Worm (Caenorhabditis elegans) whole organism, dauer: ENCODE data around the gene F35D11.4.

ENCODE experiments used
- unc-62 ChIP-seq: sonication (generic microtip); optimal IDR thresholded peaks from 2 replicates; lab custom pipeline; 2017; ENCODE audit warnings: missing biosample characterization, missing genetic modification reagents, missing genetic modification characterization

F35D11.4 gene

DNA sequence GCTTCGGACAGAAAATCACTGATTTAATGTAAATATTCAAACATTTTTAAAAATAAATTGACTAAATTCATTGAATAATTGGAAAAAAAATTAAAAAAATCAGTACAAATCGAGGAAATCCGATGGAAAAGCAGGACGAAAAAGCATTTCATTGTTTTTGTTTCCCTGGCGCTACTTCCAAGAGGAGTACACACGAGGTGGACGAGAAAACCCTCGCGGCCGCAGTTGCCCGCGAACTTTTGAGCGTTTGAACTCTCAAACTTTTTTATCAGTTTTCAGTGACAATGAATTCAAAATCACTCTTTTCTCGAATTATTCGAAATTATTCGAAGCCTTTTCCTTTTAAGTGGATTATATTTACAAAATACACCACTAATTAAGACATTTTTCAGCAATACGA, at the start of gene F35D11.4:
TSS of gene F35D11.4 (plus strand) at position 393 of the 400 bp plus-strand sequence.
- TF ChIP-seq unc-62 (GFP tag; lab: Kevin White, UChicago): no peak

DNA sequence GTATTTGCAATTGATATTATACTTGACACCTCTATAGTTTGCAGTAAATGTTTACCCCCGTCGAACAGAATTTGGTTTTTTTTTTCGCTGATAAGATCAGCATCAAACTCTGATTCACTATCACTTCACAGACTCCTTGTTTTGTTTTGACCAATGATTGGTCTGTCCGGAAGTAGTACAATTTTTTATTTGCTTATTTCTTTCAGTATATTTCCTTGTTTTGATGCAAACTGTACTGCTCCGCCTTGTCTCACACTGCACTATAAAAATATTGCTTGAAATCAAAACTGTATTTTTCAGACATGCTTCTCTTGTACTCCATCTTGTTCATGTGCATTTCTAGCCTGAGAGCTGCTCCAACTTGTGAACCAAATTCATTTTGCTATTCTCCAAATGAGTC, 45.7 kb upstream of the F35D11.4 start, which contains the start of gene M03A1.3:
TSS of gene M03A1.3 (plus strand) at position 301 of the 400 bp plus-strand sequence.
- TF ChIP-seq unc-62 (GFP tag; lab: Kevin White, UChicago): no peak

DNA sequence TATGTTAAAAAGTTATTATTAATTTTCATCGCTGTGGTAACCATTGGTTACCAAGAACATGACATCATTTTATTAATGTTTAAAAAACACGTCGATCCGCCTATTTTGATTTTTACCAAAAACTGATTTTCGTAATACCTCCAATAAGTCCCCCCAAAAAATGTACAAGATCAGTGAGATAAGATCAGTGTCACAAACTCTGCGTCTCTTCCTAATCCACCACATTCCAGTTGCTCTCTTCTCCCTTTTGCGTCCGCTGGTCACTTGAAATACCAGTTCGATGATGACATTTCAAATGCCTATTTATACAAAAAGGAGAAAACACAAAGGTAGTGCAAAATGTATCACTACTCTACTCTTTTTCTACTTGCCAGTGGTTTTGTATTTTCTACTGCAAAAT, 43.2 kb upstream of the F35D11.4 start, which contains the start of gene M03A1.8:
TSS of gene M03A1.8 (plus strand) at position 269 of the 400 bp plus-strand sequence.
- TF ChIP-seq unc-62 (GFP tag; lab: Kevin White, UChicago): no peak

DNA sequence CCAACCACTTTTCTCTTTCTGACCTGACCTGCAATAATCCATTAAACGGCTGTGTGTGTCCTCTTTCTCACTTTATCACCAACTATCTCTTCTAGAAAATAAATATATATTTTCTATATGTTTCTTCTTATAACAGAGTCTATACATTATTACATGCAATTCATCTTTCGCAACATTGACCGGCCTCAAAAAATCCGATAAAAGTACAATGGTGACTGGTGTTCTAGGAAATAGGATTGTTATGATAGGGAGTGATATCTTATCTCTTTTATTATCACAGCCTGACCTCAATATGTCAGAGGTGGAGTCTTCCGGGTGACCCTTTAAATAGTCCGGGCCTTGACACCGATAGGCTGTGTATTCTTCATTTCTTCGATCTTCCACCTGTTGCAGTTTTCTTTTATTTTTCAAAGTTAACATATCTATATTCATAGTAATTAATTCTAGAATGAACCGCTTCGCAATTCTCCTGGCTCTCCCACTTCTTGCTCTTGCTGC, 40.7 kb upstream of the F35D11.4 start, which contains the start of gene dao-2:
TSS of gene dao-2 (plus strand) at position 448 of the 498 bp plus-strand sequence.
- TF ChIP-seq unc-62 (GFP tag; lab: Kevin White, UChicago): no peak

DNA sequence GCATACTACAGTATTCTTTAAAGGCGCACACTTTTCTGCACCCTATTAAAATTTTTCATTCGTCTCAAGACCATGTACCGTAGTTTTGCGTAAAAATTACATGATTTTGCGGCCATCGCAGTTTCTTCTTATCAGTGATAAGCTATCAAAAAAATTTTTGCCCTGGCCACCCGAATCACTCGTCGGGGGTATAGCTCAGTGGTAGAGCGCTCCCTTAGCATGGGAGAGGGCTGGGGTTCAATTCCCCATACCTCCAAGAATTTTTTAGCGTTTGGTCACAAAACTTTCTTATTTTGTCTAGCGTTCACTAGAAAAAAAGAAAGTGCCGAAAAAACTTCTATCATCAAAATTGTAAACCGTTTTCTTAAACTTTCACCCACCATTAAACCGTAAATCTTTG, 38.0 kb upstream of the F35D11.4 start:
- no peak for TF ChIP-seq unc-62 (GFP tag; lab: Kevin White, UChicago)

DNA sequence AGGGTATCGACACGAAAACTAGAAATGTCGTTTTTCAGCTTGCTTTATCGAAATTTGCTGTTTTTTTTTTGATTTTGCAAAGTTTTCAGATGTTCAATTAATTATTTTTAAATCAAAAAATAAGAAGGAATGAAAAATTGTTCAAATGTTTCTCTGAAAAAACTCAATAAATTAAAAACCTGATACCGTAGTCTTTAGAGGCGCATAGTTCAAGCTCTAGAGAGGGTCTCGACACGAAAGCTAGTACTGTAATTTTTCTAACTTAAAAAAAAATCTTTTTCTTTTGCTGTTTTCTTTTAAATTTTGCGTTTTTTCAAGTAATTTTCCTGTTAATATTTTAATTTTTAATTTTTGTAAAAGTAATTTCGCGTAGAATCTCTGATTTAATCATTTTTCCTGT, 37.0 kb upstream of the F35D11.4 start:
- no peak for TF ChIP-seq unc-62 (GFP tag; lab: Kevin White, UChicago)

DNA sequence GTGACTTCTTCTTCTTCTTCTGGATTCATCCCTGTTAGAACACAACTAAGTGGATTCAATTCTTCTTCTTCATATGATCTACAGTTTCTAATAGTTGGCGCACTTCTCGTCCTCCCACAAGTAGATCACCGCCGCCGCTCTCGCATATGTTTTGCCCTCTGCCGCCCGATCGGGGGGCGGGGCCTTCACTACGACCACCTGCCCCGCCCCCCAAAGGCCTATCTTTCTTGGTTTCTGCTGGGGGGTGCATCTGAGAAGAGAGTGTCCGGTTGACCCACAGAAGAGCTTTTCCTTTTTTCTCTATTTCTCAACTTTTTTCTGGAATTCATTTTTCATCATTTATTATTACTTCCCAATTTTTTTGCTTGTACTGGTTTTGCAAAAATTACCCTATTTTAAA, 32.1 kb upstream of the F35D11.4 start:
- no peak for TF ChIP-seq unc-62 (GFP tag; lab: Kevin White, UChicago)

DNA sequence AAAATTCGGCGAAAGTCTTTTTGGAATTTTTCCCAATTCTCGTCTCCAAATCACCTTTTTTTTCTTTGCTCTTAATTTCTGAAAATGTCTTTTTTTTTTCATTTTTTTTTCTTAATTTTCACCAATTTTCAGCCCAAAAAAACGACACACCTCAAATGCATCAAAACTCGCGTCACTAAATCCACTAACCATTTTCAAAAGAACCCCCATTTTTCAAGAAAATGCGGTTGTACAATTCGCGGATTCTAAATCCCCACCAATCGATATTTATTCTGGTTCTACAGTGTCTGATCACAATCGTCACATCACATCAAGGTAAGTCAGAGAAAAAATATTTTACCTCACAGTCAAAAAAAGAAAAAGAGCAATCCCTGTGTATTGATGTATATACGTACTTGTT, 31.4 kb upstream of the F35D11.4 start, which contains the start of gene vab-1:
TSS of gene vab-1 (plus strand) at position 133 of the 400 bp plus-strand sequence.
- no peak for TF ChIP-seq unc-62 (GFP tag; lab: Kevin White, UChicago)

DNA sequence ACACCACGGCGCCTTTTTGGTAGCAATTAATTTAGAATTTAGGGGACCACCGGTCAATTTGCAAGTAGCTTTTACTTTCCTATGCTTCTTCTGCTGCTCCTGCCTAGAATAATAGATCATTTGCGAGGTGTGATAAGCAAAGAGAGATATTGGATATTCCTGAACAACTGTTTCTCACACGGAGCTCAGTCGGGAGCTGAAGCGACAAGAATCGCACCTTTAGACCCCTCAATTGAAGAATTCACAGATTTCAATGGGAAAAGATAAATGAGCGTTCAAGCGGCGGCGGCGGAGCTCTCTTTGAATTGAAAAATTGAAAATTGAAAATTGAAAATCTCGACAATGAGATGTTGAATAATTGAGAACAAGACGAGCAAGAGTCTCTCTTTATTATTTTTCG, 30.6 kb upstream of the F35D11.4 start:
- no peak for TF ChIP-seq unc-62 (GFP tag; lab: Kevin White, UChicago)

DNA sequence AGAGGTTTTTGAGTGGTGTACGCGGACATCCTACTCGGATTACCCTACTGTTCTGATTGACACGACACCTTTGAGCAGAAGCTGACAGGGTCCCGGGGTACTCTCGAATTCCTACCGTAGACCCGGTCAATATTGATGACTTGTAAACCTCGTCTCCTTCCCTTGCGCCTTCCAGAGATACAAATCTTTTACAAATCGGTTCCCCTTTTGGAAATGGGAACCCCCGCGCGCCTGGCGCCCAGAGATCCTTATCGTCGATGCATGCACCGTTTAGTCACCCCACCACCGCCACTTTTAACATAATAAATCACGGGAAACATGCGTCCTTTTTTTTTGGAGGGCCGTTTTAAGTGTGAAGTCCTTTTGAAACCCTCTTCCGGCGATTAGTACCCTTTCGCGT, 30.1 kb upstream of the F35D11.4 start:
- no peak for TF ChIP-seq unc-62 (GFP tag; lab: Kevin White, UChicago)

DNA sequence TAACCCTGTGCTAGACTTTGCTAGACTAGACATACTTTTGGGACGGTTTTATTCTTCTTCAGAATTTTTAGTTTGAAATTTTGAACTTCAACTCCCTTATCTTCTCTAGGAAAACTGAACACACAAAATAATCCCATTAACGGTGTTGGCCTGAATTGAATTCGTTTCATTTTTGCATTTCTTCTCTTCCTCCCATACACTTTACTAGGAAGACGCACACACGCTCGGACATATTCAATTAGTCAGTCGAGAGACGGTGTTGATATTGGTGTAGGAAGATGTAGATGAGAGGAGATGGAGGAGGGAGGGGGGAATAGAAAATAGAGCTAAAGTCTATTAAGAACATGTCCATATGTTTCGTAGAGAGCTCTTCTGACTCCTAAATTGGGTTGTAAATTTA, 28.6 kb upstream of the F35D11.4 start:
- no peak for TF ChIP-seq unc-62 (GFP tag; lab: Kevin White, UChicago)

DNA sequence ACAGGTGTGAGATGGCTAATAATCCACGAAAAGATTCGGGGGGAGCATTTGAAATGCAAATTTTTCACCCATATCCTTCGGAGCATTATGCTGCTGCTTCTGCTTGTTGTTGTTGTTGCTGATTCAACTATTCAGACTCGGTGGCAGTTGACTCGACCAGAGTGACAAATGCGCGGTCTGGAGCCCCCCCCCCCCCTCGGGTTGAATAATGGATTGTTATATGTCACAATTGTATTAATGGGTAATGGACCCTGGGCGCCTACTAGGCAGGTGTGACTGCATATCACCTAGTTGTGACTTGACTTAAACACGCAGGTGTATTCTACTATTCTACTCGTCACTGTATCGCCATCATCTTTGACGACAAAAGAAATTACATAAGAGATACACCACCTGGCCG, 27.6 kb upstream of the F35D11.4 start:
- no peak for TF ChIP-seq unc-62 (GFP tag; lab: Kevin White, UChicago)

DNA sequence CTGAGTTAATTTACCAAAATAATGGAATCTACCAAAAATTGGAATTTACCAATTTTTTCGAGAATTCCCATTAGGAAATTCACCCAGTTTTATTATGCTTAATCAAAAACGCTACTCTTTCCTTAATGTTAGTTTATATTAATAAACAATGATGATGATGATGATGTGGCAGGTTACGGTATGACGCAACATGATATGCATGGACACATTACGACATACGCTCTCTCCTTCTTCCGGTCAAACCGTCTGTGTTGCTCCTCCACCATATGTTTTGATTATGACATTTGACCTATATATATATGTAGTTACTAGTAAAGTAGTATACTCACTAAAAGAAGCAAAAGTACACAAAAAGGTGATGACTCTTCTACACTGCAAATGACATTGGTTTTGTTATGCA, 25.8 kb upstream of the F35D11.4 start:
- no peak for TF ChIP-seq unc-62 (GFP tag; lab: Kevin White, UChicago)

DNA sequence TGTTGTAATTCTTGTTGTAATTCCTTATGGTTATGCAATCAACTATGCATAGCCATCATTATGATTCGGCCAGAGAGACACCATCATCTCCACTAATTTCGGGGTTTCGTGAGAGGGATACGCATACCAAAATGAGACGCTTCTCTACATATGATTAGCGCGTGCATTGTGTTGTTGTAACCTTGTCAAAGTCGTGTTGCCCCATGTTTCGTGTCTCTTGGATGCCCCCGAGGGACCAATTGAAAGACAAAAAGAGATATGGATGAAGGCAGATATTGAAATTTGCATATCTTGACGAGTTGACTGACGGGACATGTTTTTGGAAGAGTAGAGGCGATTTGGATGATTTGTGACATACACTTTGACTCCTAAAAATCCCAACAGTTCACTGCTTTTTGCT, 23.9 kb upstream of the F35D11.4 start:
- TF ChIP-seq unc-62 (GFP tag; lab: Kevin White, UChicago): no peak

DNA sequence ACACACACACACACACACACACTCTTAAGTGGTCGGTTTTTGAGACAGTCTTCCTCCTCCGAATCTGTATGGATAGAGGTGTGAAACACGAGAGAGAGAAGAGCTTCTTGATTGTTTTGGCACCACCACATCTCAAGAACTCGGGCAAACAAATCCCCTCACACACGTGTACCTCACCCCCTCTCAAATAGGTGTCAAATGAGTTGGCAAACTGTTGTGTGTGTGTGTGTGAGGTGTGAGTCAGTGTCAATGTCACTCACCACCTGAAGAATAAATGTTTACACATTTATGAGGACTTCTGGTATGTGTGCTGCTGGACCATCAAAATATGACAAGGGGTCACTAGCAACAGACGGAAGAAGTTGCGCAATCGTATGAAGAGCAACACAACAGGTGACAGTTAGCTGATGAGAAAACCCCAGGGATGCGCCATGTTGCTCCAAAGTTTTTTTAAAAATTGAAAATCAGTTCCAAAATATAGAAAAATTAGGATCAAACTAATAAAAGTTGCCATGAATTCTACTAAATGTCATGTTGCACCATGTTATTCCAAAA, 23.2 kb upstream of the F35D11.4 start:
- no peak for TF ChIP-seq unc-62 (GFP tag; lab: Kevin White, UChicago)

DNA sequence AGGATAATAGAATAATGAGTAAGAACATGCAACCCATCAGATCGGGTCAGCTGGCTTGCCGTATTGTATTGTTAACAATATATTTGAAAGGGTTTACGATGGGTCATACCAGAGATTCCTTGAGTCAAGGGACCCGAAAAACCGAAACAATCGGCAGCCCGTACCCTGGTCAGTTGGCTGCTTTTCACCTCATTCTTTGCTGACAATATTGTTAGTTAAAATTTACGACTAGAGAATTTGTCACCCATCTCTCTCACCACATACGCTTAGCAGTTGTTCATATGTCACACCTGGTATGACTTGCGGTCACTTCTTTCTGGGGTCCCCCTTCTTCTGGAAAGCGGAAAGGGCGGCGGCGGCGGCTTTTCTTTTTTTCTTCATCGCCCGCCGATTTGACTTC, 22.1 kb upstream of the F35D11.4 start:
- no peak for TF ChIP-seq unc-62 (GFP tag; lab: Kevin White, UChicago)

DNA sequence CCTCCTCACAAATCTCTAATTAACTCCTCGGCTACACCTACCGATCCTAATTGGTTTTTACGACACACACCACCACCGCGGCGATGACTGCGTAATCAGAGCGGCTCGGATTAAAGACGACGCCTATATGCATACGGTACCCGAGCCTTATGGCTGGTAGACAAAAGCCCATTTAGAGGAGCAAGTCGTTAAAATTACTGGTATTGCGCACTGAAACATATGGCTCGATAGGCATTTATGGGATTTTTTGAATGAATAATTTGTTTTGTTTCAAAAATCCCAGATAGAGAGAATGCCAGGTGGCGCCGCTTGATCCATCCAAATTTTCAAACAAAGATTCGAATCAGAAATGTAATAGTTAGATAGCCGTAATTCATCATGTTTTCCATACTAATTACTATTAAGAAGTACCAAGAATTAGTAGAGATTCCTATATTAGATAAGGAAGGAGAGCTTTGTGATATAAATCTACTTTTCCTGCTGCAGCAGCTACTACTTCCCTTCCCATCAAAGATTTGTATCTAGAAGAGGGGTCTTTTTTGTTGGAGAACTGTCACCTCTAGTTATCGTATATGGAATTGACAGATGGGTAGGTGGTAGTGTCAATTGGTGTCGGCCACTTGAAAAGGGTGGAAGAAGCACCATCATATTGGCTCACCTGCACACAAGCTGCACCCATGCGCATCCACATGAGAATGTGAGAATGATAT, 19.9 kb upstream of the F35D11.4 start:
- no peak for TF ChIP-seq unc-62 (GFP tag; lab: Kevin White, UChicago)
